Worm (Caenorhabditis elegans) whole organism, late embryonic: ENCODE measurements around the gene sipa-1.

Source experiments
- fkh-10 ChIP-seq: fragments of 150-350 bp; optimal IDR thresholded peaks from 2 replicates; lab custom pipeline; 2014; ENCODE audit warnings: missing biosample characterization, missing genetic modification reagents, missing genetic modification characterization
- nhr-11 ChIP-seq: fragments of 150-350 bp; optimal IDR thresholded peaks from 2 replicates; lab custom pipeline; 2014; ENCODE audit warnings: missing biosample characterization, missing genetic modification characterization
- unc-55 ChIP-seq: sonication (generic microtip); optimal IDR thresholded peaks from 2 replicates; lab custom pipeline; 2017; ENCODE audit warnings: missing biosample characterization, missing genetic modification reagents, missing genetic modification characterization
- zip-5 ChIP-seq: sonication (generic microtip); optimal IDR thresholded peaks from 2 replicates; lab custom pipeline; 2016; ENCODE audit warnings: missing genetic modification characterization, missing compliant biosample characterization

DNA sequence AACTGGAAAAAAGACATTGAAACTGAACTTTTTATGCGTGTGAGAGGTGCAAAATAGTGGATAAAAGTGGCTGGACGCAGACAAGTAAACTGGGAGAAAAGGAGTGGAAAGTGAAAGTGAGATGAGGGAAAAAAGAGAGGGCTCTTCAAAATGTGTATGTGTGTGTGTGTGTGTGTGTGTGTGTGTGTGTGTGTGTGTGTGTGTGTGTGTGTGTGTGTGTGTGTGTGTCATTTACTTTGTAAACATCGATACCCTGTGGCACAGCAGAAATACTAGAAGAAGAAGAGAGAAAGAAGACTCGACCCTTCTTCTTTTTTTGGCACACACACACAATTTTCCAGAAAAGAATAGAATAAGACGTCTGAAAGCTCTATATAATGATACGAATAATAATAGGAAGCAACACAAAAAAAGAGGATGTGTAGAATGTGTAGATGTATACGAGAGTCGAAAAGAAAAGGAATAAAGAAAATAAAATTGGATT, 1.6 kb upstream of the sipa-1 start:
- TF ChIP-seq fkh-10 (GFP tag; lab: Kevin White, UChicago) (no peak), unc-55 (GFP tag; lab: Kevin White, UChicago) (no peak), zip-5 (tag; lab: Kevin White, UChicago) (no peak), nhr-11 (tag; lab: Kevin White, UChicago) (no peak)
